Fruit fly (Drosophila melanogaster) whole organism, adult: ENCODE results near the gene Ssl2.
A peak's percentile ranks its signal among the peaks of the same experiment; 100 is the strongest.

ENCODE experiments used
- CG11617 ChIP-seq: fragments of 200-800 bp; sonication (Bioruptor generic); optimal IDR thresholded peaks from 2 replicates; lab custom pipeline; 2017; ENCODE audit warnings: mild to moderate bottlenecking, missing biosample characterization, missing genetic modification reagents, missing genetic modification characterization
- CG12768 ChIP-seq: fragments of 200-800 bp; sonication (Bioruptor generic); optimal IDR thresholded peaks from 2 replicates; lab custom pipeline; 2017; ENCODE audit warnings: missing biosample characterization, missing genetic modification characterization, mild to moderate bottlenecking, moderate library complexity, missing genetic modification reagents
- CG14711 ChIP-seq: fragments of 200-800 bp; sonication (Bioruptor generic); optimal IDR thresholded peaks from 2 replicates; lab custom pipeline; 2018; ENCODE audit warnings: missing biosample characterization, mild to moderate bottlenecking, missing genetic modification characterization, moderate library complexity
- CG1620 ChIP-seq: fragments of 200-800 bp; sonication (Bioruptor generic); optimal IDR thresholded peaks from 2 replicates; lab custom pipeline; 2016; ENCODE audit warnings: missing biosample characterization, missing genetic modification characterization
- CG33017 ChIP-seq: fragments of 200-800 bp; sonication (Bioruptor generic); optimal IDR thresholded peaks from 2 replicates; lab custom pipeline; 2018; ENCODE audit warnings: missing biosample characterization, mild to moderate bottlenecking, missing genetic modification characterization, moderate library complexity
- CG5204 ChIP-seq: fragments of 200-800 bp; sonication (Bioruptor generic); optimal IDR thresholded peaks from 2 replicates; lab custom pipeline; 2016; ENCODE audit warnings: missing biosample characterization, missing genetic modification characterization
- CG7045 ChIP-seq: fragments of 200-800 bp; sonication (Bioruptor generic); optimal IDR thresholded peaks from 2 replicates; lab custom pipeline; 2017; ENCODE audit warnings: missing biosample characterization, mild to moderate bottlenecking, missing genetic modification characterization
- CG7101 ChIP-seq: fragments of 200-800 bp; sonication (Bioruptor generic); optimal IDR thresholded peaks from 2 replicates; lab custom pipeline; 2018; ENCODE audit warnings: missing biosample characterization, mild to moderate bottlenecking, missing genetic modification characterization, moderate library complexity
- Clk ChIP-seq: fragments of 200-800 bp; sonication (Bioruptor generic); optimal IDR thresholded peaks from 2 replicates; lab custom pipeline; 2017; ENCODE audit warnings: missing biosample characterization, missing genetic modification characterization
- Crg-1 ChIP-seq: fragments of 200-800 bp; sonication (Bioruptor generic); optimal IDR thresholded peaks from 2 replicates; lab custom pipeline; 2016; ENCODE audit warnings: missing biosample characterization, missing genetic modification characterization
- Hr96 ChIP-seq: fragments of 200-800 bp; sonication (Bioruptor generic); optimal IDR thresholded peaks from 2 replicates; lab custom pipeline; 2016; ENCODE audit warnings: missing biosample characterization, missing genetic modification characterization
- Mnt ChIP-seq: fragments of 200-800 bp; sonication (Bioruptor generic); optimal IDR thresholded peaks from 2 replicates; lab custom pipeline; 2016; ENCODE audit warnings: missing biosample characterization, mild to moderate bottlenecking, missing genetic modification characterization
- bab1 ChIP-seq: fragments of 200-800 bp; sonication (Bioruptor generic); optimal IDR thresholded peaks from 3 replicates; lab custom pipeline; 2019; ENCODE audit warnings: missing biosample characterization, mild to moderate bottlenecking, missing genetic modification characterization, moderate library complexity
- cic ChIP-seq: fragments of 200-800 bp; sonication (Bioruptor generic); optimal IDR thresholded peaks from 2 replicates; lab custom pipeline; 2017; ENCODE audit warnings: missing biosample characterization, mild to moderate bottlenecking, missing genetic modification characterization, moderate library complexity
- cnc ChIP-seq, 2 experiments: fragments of >200 bp; optimal IDR thresholded peaks; 2 replicates each; lab custom pipeline; 2017
- kay ChIP-seq: fragments of 200-800 bp; sonication (Bioruptor generic); peaks from one replicate; lab custom pipeline; 2016; ENCODE audit warnings: missing biosample characterization, missing genetic modification characterization, borderline replicate concordance
- ovo ChIP-seq: fragments of 200-800 bp; sonication (Bioruptor generic); optimal IDR thresholded peaks from 2 replicates; lab custom pipeline; 2016; ENCODE audit warnings: missing biosample characterization, missing genetic modification characterization
- pad ChIP-seq: fragments of 200-800 bp; sonication (Bioruptor generic); optimal IDR thresholded peaks from 3 replicates; lab custom pipeline; 2017; ENCODE audit warnings: missing biosample characterization, missing genetic modification characterization, mild to moderate bottlenecking, moderate library complexity, missing genetic modification reagents
- tj ChIP-seq: fragments of 200-800 bp; sonication (Bioruptor generic); optimal IDR thresholded peaks from 3 replicates; lab custom pipeline; 2017; ENCODE audit warnings: missing biosample characterization, mild to moderate bottlenecking, missing genetic modification characterization, moderate library complexity
- toe ChIP-seq: fragments of 200-800 bp; sonication (Bioruptor generic); optimal IDR thresholded peaks from 2 replicates; lab custom pipeline; 2016; ENCODE audit warnings: missing biosample characterization, missing genetic modification characterization

The Ssl2 gene

DNA sequence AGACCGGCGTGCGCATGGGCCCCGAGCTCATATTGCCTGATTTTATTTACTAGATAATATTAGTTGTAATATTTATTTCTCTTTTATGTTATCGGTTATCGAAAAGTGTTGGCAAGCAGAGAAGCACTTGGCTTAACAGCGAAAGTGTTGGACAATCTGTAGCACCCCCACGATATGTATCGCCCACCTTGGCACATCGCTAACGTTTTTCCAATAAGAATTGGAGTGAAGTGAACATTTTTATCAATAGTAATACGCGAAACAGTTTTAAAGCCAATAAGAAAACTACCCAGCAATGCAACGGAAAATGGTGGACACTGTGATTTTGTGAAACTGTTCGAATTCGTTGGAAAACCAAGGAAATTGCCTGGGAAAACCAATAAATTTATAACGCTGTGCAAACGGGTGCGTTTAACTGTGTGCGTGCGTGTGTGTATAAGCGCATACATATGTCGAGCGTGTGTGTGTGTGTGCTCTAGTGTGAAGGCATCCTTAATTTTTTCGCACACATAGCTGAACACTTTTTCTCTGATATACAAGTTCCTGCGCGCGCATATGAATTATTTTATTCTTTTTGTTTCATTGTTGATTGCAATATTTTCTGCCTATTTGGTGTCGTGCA, 6.6 kb upstream of the Ssl2 start, which contains the start of the genes Slu7 and Pkc98E:
Gene Slu7, minus strand, starts transcription at position 112 of the 622 bp plus-strand sequence.
Gene Pkc98E, plus strand, starts transcription at position 197 of the 622 bp plus-strand sequence.
- TF ChIP-seq Hr96: peak; percentile 67
- peak; percentile 10 for TF ChIP-seq CG11617 (GFP tag; lab: Kevin White, UChicago)
- TF ChIP-seq toe: peak; percentile 65
- peak; percentile 81 for TF ChIP-seq Mnt (GFP tag; lab: Kevin White, UChicago)
- TF ChIP-seq CG5204 (GFP tag; lab: Kevin White, UChicago): peak; percentile 70
- TF ChIP-seq ovo (GFP tag; lab: Kevin White, UChicago): peak; percentile 63
- TF ChIP-seq CG7101 (tag; lab: Kevin White, UChicago): peak; percentile 82
- TF ChIP-seq pad (GFP tag; lab: Kevin White, UChicago): peak; percentile 80
- no peak for TF ChIP-seq tj (GFP tag; lab: Kevin White, UChicago)
- TF ChIP-seq CG33017 (tag; lab: Kevin White, UChicago): peak; percentile 37
- TF ChIP-seq CG1620 (GFP tag; lab: Kevin White, UChicago): peak; percentile 90
- TF ChIP-seq bab1 (GFP tag; lab: Kevin White, UChicago): peak; percentile 66
- TF ChIP-seq CG12768 (GFP tag; lab: Kevin White, UChicago): peak; percentile 79
- peak; percentile 35 for TF ChIP-seq cic
- no peak for TF ChIP-seq cnc (optimal IDR thresholded peaks at IDR 0.05; lab: Kevin White, UChicago)
- peak; percentile 65 for TF ChIP-seq Clk (GFP tag; lab: Kevin White, UChicago)
- TF ChIP-seq CG7045 (GFP tag; lab: Kevin White, UChicago): peak; percentile 47
- TF ChIP-seq CG14711 (tag; lab: Kevin White, UChicago): peak; percentile 62
- TF ChIP-seq kay (GFP tag; lab: Kevin White, UChicago): no peak
- TF ChIP-seq Crg-1 (GFP tag; lab: Kevin White, UChicago): peak; percentile 87

- TF ChIP-seq tj (GFP tag; lab: Kevin White, UChicago): peak; percentile 59
- peak; percentile 63 for TF ChIP-seq CG14711 (tag; lab: Kevin White, UChicago)
- TF ChIP-seq toe: peak; percentile 77
- peak; percentile 71 for TF ChIP-seq CG7101 (tag; lab: Kevin White, UChicago)
- TF ChIP-seq Clk (GFP tag; lab: Kevin White, UChicago): peak; percentile 60
- no peak for TF ChIP-seq cnc (optimal IDR thresholded peaks at IDR 0.05; lab: Kevin White, UChicago)
- peak; percentile 66 for TF ChIP-seq Crg-1 (GFP tag; lab: Kevin White, UChicago)
- TF ChIP-seq cic: peak; percentile 5
- TF ChIP-seq Mnt (GFP tag; lab: Kevin White, UChicago): peak; percentile 47
- TF ChIP-seq CG11617 (GFP tag; lab: Kevin White, UChicago): peak; percentile 87
- TF ChIP-seq CG1620 (GFP tag; lab: Kevin White, UChicago): peak; percentile 76
- TF ChIP-seq CG7045 (GFP tag; lab: Kevin White, UChicago): peak; percentile 63
- TF ChIP-seq Hr96: peak; percentile 62
- peak; percentile 80 for TF ChIP-seq CG5204 (GFP tag; lab: Kevin White, UChicago)
- peak; percentile 83 for TF ChIP-seq CG12768 (GFP tag; lab: Kevin White, UChicago)
- peak; percentile 62 for TF ChIP-seq ovo (GFP tag; lab: Kevin White, UChicago)
- TF ChIP-seq kay (GFP tag; lab: Kevin White, UChicago): no peak
- peak; percentile 69 for TF ChIP-seq pad (GFP tag; lab: Kevin White, UChicago)
- TF ChIP-seq CG33017 (tag; lab: Kevin White, UChicago): no peak
- TF ChIP-seq bab1 (GFP tag; lab: Kevin White, UChicago): peak; percentile 56
These were observed 1.6 kb upstream of the Ssl2 start, which contains the start of the genes beta4GalNAcTB and Cpsf100 for dm6 chr3R:29033909-29034629. beta4GalNAcTB (minus strand) TSS chr3R:29034008. Cpsf100 (plus strand) TSS chr3R:29034573.

dm6 chr3R:29027122-29027521, 5.3 kb downstream of the Ssl2 start, which contains the start of the genes eIF4E6 and CG1951:
eIF4E6 (minus strand) TSS chr3R:29027174.
CG1951 (plus strand) TSS chr3R:29027236.
- no peak for TF ChIP-seq Hr96
- peak; percentile 57 for TF ChIP-seq bab1 (GFP tag; lab: Kevin White, UChicago)

DNA sequence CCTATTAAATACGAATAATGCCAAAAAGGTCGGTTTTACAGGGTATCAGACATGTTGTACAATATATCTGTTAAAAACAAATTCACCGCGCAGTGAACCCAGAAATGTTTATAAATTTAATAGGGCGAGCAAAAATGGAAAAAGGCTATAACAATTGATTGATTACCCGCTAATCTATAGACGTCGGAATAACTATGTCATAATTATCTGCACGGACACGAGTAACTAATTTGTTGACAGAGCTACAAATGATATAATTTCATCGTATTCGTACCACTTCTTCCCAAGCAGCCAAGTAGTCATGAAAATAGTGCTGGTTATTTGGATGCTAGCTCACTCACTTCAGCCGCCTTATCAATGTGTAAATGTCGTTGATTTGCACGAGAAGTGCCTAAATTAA, 7.8 kb downstream of the Ssl2 start, which contains the start of gene CG14518:
Gene CG14518, plus strand, starts transcription at position 301 of the 400 bp plus-strand sequence.
- TF ChIP-seq tj (GFP tag; lab: Kevin White, UChicago): no peak
- TF ChIP-seq CG7101 (tag; lab: Kevin White, UChicago): no peak
- no peak for TF ChIP-seq CG11617 (GFP tag; lab: Kevin White, UChicago)
- no peak for TF ChIP-seq Mnt (GFP tag; lab: Kevin White, UChicago)
- no peak for TF ChIP-seq Clk (GFP tag; lab: Kevin White, UChicago)
- TF ChIP-seq CG5204 (GFP tag; lab: Kevin White, UChicago): no peak
- TF ChIP-seq cic: no peak
- no peak for TF ChIP-seq pad (GFP tag; lab: Kevin White, UChicago)
- no peak for TF ChIP-seq cnc (optimal IDR thresholded peaks at IDR 0.05; lab: Kevin White, UChicago)
- TF ChIP-seq CG33017 (tag; lab: Kevin White, UChicago): no peak
- TF ChIP-seq CG7045 (GFP tag; lab: Kevin White, UChicago): no peak
- TF ChIP-seq toe: no peak

- TF ChIP-seq CG33017 (tag; lab: Kevin White, UChicago) (no peak), CG14711 (tag; lab: Kevin White, UChicago) (no peak), CG5204 (GFP tag; lab: Kevin White, UChicago) (no peak), Crg-1 (GFP tag; lab: Kevin White, UChicago) (no peak), Mnt (GFP tag; lab: Kevin White, UChicago) (no peak), bab1 (GFP tag; lab: Kevin White, UChicago) (no peak), Hr96 (no peak), kay (GFP tag; lab: Kevin White, UChicago) (no peak), toe (no peak), CG7101 (tag; lab: Kevin White, UChicago) (no peak)
These were observed 12.1 kb downstream of the Ssl2 start, which contains the start of gene wat for dm6 chr3R:29020366-29020765. wat (minus strand) TSS chr3R:29020406.
